Fruit fly (Drosophila melanogaster) whole organism, embryonic: ENCODE data around the gene mRpL14.
A peak's percentile ranks its signal among the peaks of the same experiment; 100 is the strongest.

Experiments used
- Atf3 ChIP-seq: fragments of 200-800 bp; sonication (Bioruptor generic); optimal IDR thresholded peaks from 3 replicates; lab custom pipeline; 2016; ENCODE audit warnings: missing biosample characterization, missing genetic modification characterization
- Blimp-1 ChIP-seq: fragments of 200-800 bp; sonication (Bioruptor generic); optimal IDR thresholded peaks from 3 replicates; lab custom pipeline; 2018; ENCODE audit warnings: missing biosample characterization, missing genetic modification characterization, mild to moderate bottlenecking, moderate library complexity, missing genetic modification reagents
- CG10321 ChIP-seq: fragments of 200-800 bp; sonication (Bioruptor generic); IDR thresholded peaks from 2 replicates; pipeline ENCODE4 v1.3.6; 2022; ENCODE audit warnings: missing biosample characterization, missing genetic modification characterization
- CG10543 ChIP-seq: fragments of 200-800 bp; sonication (Bioruptor generic); optimal IDR thresholded peaks from 3 replicates; lab custom pipeline; 2017; ENCODE audit warnings: missing biosample characterization, mild to moderate bottlenecking, missing genetic modification characterization, moderate library complexity
- CG11085 ChIP-seq: fragments of 200-800 bp; sonication (Bioruptor generic); IDR thresholded peaks from 2 replicates; pipeline ENCODE4 v1.3.6; 2022; ENCODE audit warnings: missing biosample characterization, missing genetic modification characterization
- CG11456 ChIP-seq: fragments of 200-800 bp; sonication (Bioruptor generic); IDR thresholded peaks from 3 replicates; pipeline ENCODE4 v1.3.6; 2022; ENCODE audit warnings: missing biosample characterization, missing genetic modification characterization
- CG13296 ChIP-seq: fragments of 200-800 bp; sonication (Bioruptor generic); optimal IDR thresholded peaks from 3 replicates; lab custom pipeline; 2018; ENCODE audit warnings: missing biosample characterization, mild to moderate bottlenecking, missing genetic modification characterization
- CG17912 ChIP-seq: fragments of 200-800 bp; sonication (Bioruptor generic); optimal IDR thresholded peaks from 2 replicates; lab custom pipeline; 2018; ENCODE audit warnings: missing biosample characterization, mild to moderate bottlenecking, missing genetic modification characterization
- CG18764 ChIP-seq: fragments of 200-800 bp; sonication (Bioruptor generic); optimal IDR thresholded peaks from 3 replicates; lab custom pipeline; 2016; ENCODE audit warnings: missing biosample characterization, missing genetic modification characterization
- CG2116 ChIP-seq: fragments of 200-800 bp; sonication (Bioruptor generic); optimal IDR thresholded peaks from 3 replicates; lab custom pipeline; 2018; ENCODE audit warnings: missing biosample characterization, mild to moderate bottlenecking, missing genetic modification characterization
- CG2129 ChIP-seq: fragments of 200-800 bp; sonication (Bioruptor generic); IDR thresholded peaks from 2 replicates; pipeline ENCODE4 v1.3.6; 2022; ENCODE audit warnings: missing biosample characterization, missing genetic modification characterization; ENCODE audit not compliant: partially characterized antibody
- CG30020 ChIP-seq: fragments of 200-800 bp; optimal IDR thresholded peaks from 2 replicates; lab custom pipeline; 2019; ENCODE audit warnings: missing biosample characterization, mild to moderate bottlenecking, missing genetic modification characterization, moderate library complexity
- CG34224 ChIP-seq: fragments of 200-800 bp; sonication (Bioruptor generic); IDR thresholded peaks from 3 replicates; pipeline ENCODE4 v1.3.6; 2022; ENCODE audit warnings: missing biosample characterization, missing genetic modification characterization; ENCODE audit not compliant: partially characterized antibody
- CG4282 ChIP-seq: fragments of 200-800 bp; sonication (Bioruptor generic); optimal IDR thresholded peaks from 2 replicates; lab custom pipeline; 2016; ENCODE audit warnings: missing biosample characterization, missing genetic modification characterization
- CG4328 ChIP-seq: fragments of 200-800 bp; sonication (Bioruptor generic); optimal IDR thresholded peaks from 3 replicates; lab custom pipeline; 2017; ENCODE audit warnings: missing biosample characterization, missing genetic modification reagents, missing genetic modification characterization
- CG4707 ChIP-seq: fragments of 200-800 bp; sonication (Bioruptor generic); optimal IDR thresholded peaks from 2 replicates; lab custom pipeline; 2018; ENCODE audit warnings: missing biosample characterization, mild to moderate bottlenecking, missing genetic modification characterization, moderate library complexity
- CG5180 ChIP-seq: fragments of 200-800 bp; sonication (Bioruptor generic); optimal IDR thresholded peaks from 3 replicates; lab custom pipeline; 2017; ENCODE audit warnings: missing biosample characterization, missing genetic modification characterization, mild to moderate bottlenecking, moderate library complexity, missing genetic modification reagents
- CG9817 ChIP-seq: fragments of 200-800 bp; sonication (Bioruptor generic); optimal IDR thresholded peaks from 2 replicates; lab custom pipeline; 2018; ENCODE audit warnings: missing biosample characterization, mild to moderate bottlenecking, missing genetic modification characterization, moderate library complexity
- CkIIα-i1 ChIP-seq: fragments of 200-800 bp; sonication (Bioruptor generic); IDR thresholded peaks from 2 replicates; pipeline ENCODE4 v1.3.6; 2022; ENCODE audit warnings: missing biosample characterization, missing genetic modification characterization
- E2f1 ChIP-seq: fragments of 200-800 bp; sonication (Bioruptor generic); IDR thresholded peaks from 2 replicates; pipeline ENCODE4 v1.3.6; 2022; ENCODE audit warnings: missing biosample characterization, missing genetic modification characterization
- Elba2 ChIP-seq: fragments of 200-800 bp; sonication (Bioruptor generic); optimal IDR thresholded peaks from 3 replicates; lab custom pipeline; 2016; ENCODE audit warnings: missing biosample characterization, missing genetic modification characterization
- HLH3B ChIP-seq: fragments of 200-800 bp; sonication (Bioruptor generic); IDR thresholded peaks from 2 replicates; pipeline ENCODE4 v1.3.6; 2022; ENCODE audit warnings: missing biosample characterization, missing genetic modification characterization
- HmgZ ChIP-seq: fragments of 200-800 bp; sonication (Bioruptor generic); optimal IDR thresholded peaks from 2 replicates; lab custom pipeline; 2018; ENCODE audit warnings: missing biosample characterization, mild to moderate bottlenecking, missing genetic modification characterization
- Hr78 ChIP-seq, 2 experiments: fragments of 200-800 bp in 1 of 2; fragments of >200 bp in 1 of 2; sonication (Bioruptor generic) in 1 of 2; optimal IDR thresholded peaks; 2 replicates each; lab custom pipeline; 2017 to 2019; ENCODE audit warnings: missing biosample characterization in 2 of 2, missing genetic modification characterization in 2 of 2, mild to moderate bottlenecking in 1 of 2, moderate library complexity in 1 of 2
- Jarid2 ChIP-seq: fragments of 200-800 bp; sonication (Bioruptor generic); optimal IDR thresholded peaks from 3 replicates; lab custom pipeline; 2017; ENCODE audit warnings: mild to moderate bottlenecking, missing biosample characterization, missing genetic modification reagents, missing genetic modification characterization
- Mrtf ChIP-seq: fragments of 200-800 bp; sonication (Bioruptor generic); IDR thresholded peaks from 3 replicates; pipeline ENCODE4 v1.3.6; 2022; ENCODE audit warnings: missing biosample characterization, missing genetic modification characterization
- NK7.1 ChIP-seq: fragments of 200-800 bp; sonication (Bioruptor generic); optimal IDR thresholded peaks from 3 replicates; lab custom pipeline; 2016; ENCODE audit warnings: missing biosample characterization, missing genetic modification characterization
- Neu2 ChIP-seq: fragments of 200-800 bp; sonication (Bioruptor generic); optimal IDR thresholded peaks from 3 replicates; lab custom pipeline; 2016; ENCODE audit warnings: missing biosample characterization, missing genetic modification characterization, borderline replicate concordance
- NfI ChIP-seq: fragments of 200-800 bp; sonication (Bioruptor generic); optimal IDR thresholded peaks from 3 replicates; lab custom pipeline; 2018; ENCODE audit warnings: missing biosample characterization, mild to moderate bottlenecking, missing genetic modification characterization, moderate library complexity
- Rx ChIP-seq: fragments of 200-800 bp; sonication (Bioruptor generic); IDR thresholded peaks from 2 replicates; pipeline ENCODE4 v1.3.6; 2022; ENCODE audit warnings: missing biosample characterization, missing genetic modification characterization
- Tbp ChIP-seq: fragments of >200 bp; optimal IDR thresholded peaks from 2 replicates; lab custom pipeline; 2018; ENCODE audit warnings: missing biosample characterization, missing genetic modification characterization
- ara ChIP-seq: fragments of 200-800 bp; sonication (Bioruptor generic); IDR thresholded peaks from 2 replicates; pipeline ENCODE4 v1.3.6; 2022; ENCODE audit warnings: missing biosample characterization, missing genetic modification characterization
- ase ChIP-seq: fragments of 200-800 bp; sonication (Bioruptor generic); IDR thresholded peaks from 3 replicates; pipeline ENCODE4 v1.3.6; 2022; ENCODE audit warnings: missing biosample characterization, missing genetic modification characterization
- bcd ChIP-seq: fragments of 200-800 bp; sonication (Bioruptor generic); optimal IDR thresholded peaks from 2 replicates; lab custom pipeline; 2017; ENCODE audit warnings: missing biosample characterization, mild to moderate bottlenecking, missing genetic modification characterization
- chif ChIP-seq, 2 experiments: fragments of 200-800 bp; sonication (Bioruptor generic); optimal IDR thresholded peaks; 3 replicates each; lab custom pipeline; 2016; ENCODE audit warnings: missing biosample characterization in 2 of 2, missing genetic modification characterization in 2 of 2
- ci ChIP-seq: fragments of 200-800 bp; sonication (Bioruptor generic); IDR thresholded peaks from 3 replicates; pipeline ENCODE4 v1.3.6; 2022; ENCODE audit warnings: missing biosample characterization, missing genetic modification characterization
- fd3F ChIP-seq: fragments of 200-800 bp; sonication (Bioruptor generic); optimal IDR thresholded peaks from 2 replicates; lab custom pipeline; 2018; ENCODE audit warnings: missing biosample characterization, mild to moderate bottlenecking, missing genetic modification characterization, moderate library complexity
- hb ChIP-seq: fragments of 200-800 bp; sonication (Bioruptor generic); IDR thresholded peaks from 3 replicates; pipeline ENCODE4 v1.3.6; 2022; ENCODE audit warnings: missing biosample characterization, missing genetic modification characterization; ENCODE audit not compliant: partially characterized antibody
- her ChIP-seq: fragments of 200-800 bp; sonication (Bioruptor generic); optimal IDR thresholded peaks from 2 replicates; lab custom pipeline; 2016; ENCODE audit warnings: missing biosample characterization, missing genetic modification characterization
- kay ChIP-seq: fragments of 200-800 bp; sonication (Bioruptor generic); optimal IDR thresholded peaks from 2 replicates; lab custom pipeline; 2016; ENCODE audit warnings: missing biosample characterization, missing genetic modification characterization
- lmd ChIP-seq: fragments of 200-800 bp; sonication (Bioruptor generic); IDR thresholded peaks from 2 replicates; pipeline ENCODE4 v1.3.6; 2022; ENCODE audit warnings: missing biosample characterization, missing genetic modification characterization
- org-1 ChIP-seq: fragments of 200-800 bp; sonication (Bioruptor generic); optimal IDR thresholded peaks from 2 replicates; lab custom pipeline; 2017; ENCODE audit warnings: missing biosample characterization, missing genetic modification characterization
- peb ChIP-seq: fragments of 200-800 bp; sonication (Bioruptor generic); IDR thresholded peaks from 2 replicates; pipeline ENCODE4 v1.3.6; 2022; ENCODE audit warnings: missing biosample characterization, missing genetic modification characterization
- schlank ChIP-seq: fragments of 200-800 bp; sonication (Bioruptor generic); optimal IDR thresholded peaks from 2 replicates; lab custom pipeline; 2018; ENCODE audit warnings: missing biosample characterization, mild to moderate bottlenecking, missing genetic modification characterization
- sens ChIP-seq: fragments of 200-800 bp; sonication (Bioruptor generic); peaks from one replicate; lab custom pipeline; 2016; ENCODE audit warnings: missing biosample characterization, missing genetic modification characterization
- shn ChIP-seq: fragments of 200-800 bp; sonication (Bioruptor generic); optimal IDR thresholded peaks from 3 replicates; lab custom pipeline; 2016; ENCODE audit warnings: missing biosample characterization, missing genetic modification characterization
- ssp ChIP-seq: fragments of 200-800 bp; sonication (Bioruptor generic); IDR thresholded peaks from 2 replicates; pipeline ENCODE4 v1.3.6; 2022; ENCODE audit warnings: missing biosample characterization, missing genetic modification characterization
- trh ChIP-seq: fragments of 200-800 bp; sonication (Bioruptor generic); optimal IDR thresholded peaks from 2 replicates; lab custom pipeline; 2016; ENCODE audit warnings: missing biosample characterization, missing genetic modification characterization
- ttk ChIP-seq: fragments of 200-800 bp; sonication (Bioruptor generic); IDR thresholded peaks from 2 replicates; pipeline ENCODE4 v2.1.2; 2022; ENCODE audit warnings: missing biosample characterization, missing genetic modification characterization
- tx ChIP-seq: fragments of 200-800 bp; sonication (Bioruptor generic); optimal IDR thresholded peaks from 2 replicates; lab custom pipeline; 2016; ENCODE audit warnings: missing biosample characterization, missing genetic modification characterization
- unpg ChIP-seq: fragments of 200-800 bp; sonication (Bioruptor generic); optimal IDR thresholded peaks from 3 replicates; lab custom pipeline; 2018; ENCODE audit warnings: missing biosample characterization, mild to moderate bottlenecking, missing genetic modification characterization, moderate library complexity

mRpL14 gene

DNA sequence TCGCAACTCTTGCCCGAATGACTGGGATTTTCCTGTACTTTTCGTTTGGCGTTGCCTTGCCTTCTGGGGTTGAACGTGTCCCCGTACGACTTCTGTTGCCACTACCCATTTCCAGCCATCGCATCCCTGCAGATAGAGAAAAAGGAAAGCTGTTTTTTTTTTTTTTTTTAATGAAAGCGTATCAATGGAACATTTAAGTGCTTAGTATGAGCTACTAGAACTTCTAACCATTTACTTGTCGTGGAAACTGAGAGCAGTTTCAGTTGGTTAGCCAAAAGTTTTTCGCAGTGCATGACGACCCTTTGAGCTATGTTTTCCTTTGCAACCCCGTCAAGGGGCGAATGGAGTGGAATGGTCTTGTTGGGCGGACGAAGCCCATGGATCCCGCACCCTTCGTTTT, 15.1 kb downstream of the mRpL14 start (continued):
- no peak for TF ChIP-seq schlank (tag; lab: Kevin White, UChicago)
- peak; percentile 62; the same call in 1 of the 2 replicates for TF ChIP-seq ara
- no peak for TF ChIP-seq HmgZ
- TF ChIP-seq chif (GFP tag; optimal IDR thresholded peaks at IDR 0.05; lab: Kevin White, UChicago), result peak; percentile 80 to 87
- TF ChIP-seq Hr78 (GFP tag; optimal IDR thresholded peaks at IDR 0.05; lab: Kevin White, UChicago), result no peak
- TF ChIP-seq CG30020, result no peak
- no peak for TF ChIP-seq Jarid2 (GFP tag; lab: Kevin White, UChicago)
- TF ChIP-seq kay, result peak; percentile 31
- no peak for TF ChIP-seq ase
- TF ChIP-seq CG2129 (GFP tag; lab: Robert Waterston, UW), result no peak
- TF ChIP-seq trh (GFP tag; lab: Kevin White, UChicago), result peak; percentile 48
- peak; percentile 58 for TF ChIP-seq lmd (GFP tag; lab: Robert Waterston, UW)
- no peak for TF ChIP-seq CG34224 (GFP tag; lab: Robert Waterston, UW)
- peak; percentile 59 for TF ChIP-seq NfI (GFP tag; lab: Kevin White, UChicago)
- TF ChIP-seq Mrtf, result peak; percentile 69
- peak; percentile 75 for TF ChIP-seq org-1 (GFP tag; lab: Kevin White, UChicago)
- peak; percentile 49 for TF ChIP-seq Rx
- no peak for TF ChIP-seq hb (GFP tag; lab: Robert Waterston, UW)
- TF ChIP-seq shn, result peak; percentile 68
- no peak for TF ChIP-seq peb (GFP tag; lab: Robert Waterston, UW)
- peak; percentile 46 for TF ChIP-seq CG18764 (GFP tag; lab: Kevin White, UChicago)
- TF ChIP-seq Blimp-1 (GFP tag; lab: Kevin White, UChicago), result peak; percentile 63
- no peak for TF ChIP-seq CG10321 (GFP tag; lab: Robert Waterston, UW)
- peak; percentile 58 for TF ChIP-seq ssp (GFP tag; lab: Robert Waterston, UW)
- no peak for TF ChIP-seq Tbp (GFP tag; lab: Kevin White, UChicago)
- TF ChIP-seq HLH3B (GFP tag; lab: Robert Waterston, UW), result peak; percentile 69
- TF ChIP-seq CG10543 (GFP tag; lab: Kevin White, UChicago), result peak; percentile 9
- TF ChIP-seq CG13296 (GFP tag; lab: Kevin White, UChicago), result peak; percentile 24
- TF ChIP-seq CG9817 (tag; lab: Kevin White, UChicago), result peak; percentile 54
- TF ChIP-seq NK7.1 (GFP tag; lab: Kevin White, UChicago), result peak; percentile 80
- peak; percentile 69 for TF ChIP-seq Atf3 (GFP tag; lab: Kevin White, UChicago)
- peak; percentile 77 for TF ChIP-seq unpg (GFP tag; lab: Kevin White, UChicago)
- peak; percentile 78 for TF ChIP-seq tx (GFP tag; lab: Kevin White, UChicago)
- no peak for TF ChIP-seq Neu2 (GFP tag; lab: Kevin White, UChicago)
- peak; percentile 78 for TF ChIP-seq ttk (GFP tag; lab: Robert Waterston, UW)
- peak; percentile 15 for TF ChIP-seq bcd
- TF ChIP-seq E2f1, result no peak
- peak; percentile 43 for TF ChIP-seq fd3F (GFP tag; lab: Kevin White, UChicago)
- TF ChIP-seq CG11456 (GFP tag; lab: Robert Waterston, UW), result peak; percentile 69; the same call in 1 of the 3 replicates
- TF ChIP-seq CG4328 (GFP tag; lab: Kevin White, UChicago), result no peak
- TF ChIP-seq CG4282, result peak; percentile 63
- TF ChIP-seq her (GFP tag; lab: Kevin White, UChicago), result peak; percentile 86
- TF ChIP-seq Elba2 (GFP tag; lab: Kevin White, UChicago), result no peak
- peak; percentile 24 for TF ChIP-seq CG2116 (GFP tag; lab: Kevin White, UChicago)
- peak; percentile 64 for TF ChIP-seq CG4707 (GFP tag; lab: Kevin White, UChicago)
- peak; percentile 95 for TF ChIP-seq sens (GFP tag; lab: Kevin White, UChicago)
- no peak for TF ChIP-seq CkIIα-i1 (GFP tag; lab: Robert Waterston, UW)
- TF ChIP-seq ci, result peak; percentile 92
- TF ChIP-seq CG17912 (GFP tag; lab: Kevin White, UChicago), result no peak
- TF ChIP-seq CG11085 (GFP tag; lab: Robert Waterston, UW), result 0 out of 2 replicates have a peak, but pooled peaks have one; percentile 21
- peak; percentile 10 for TF ChIP-seq CG5180 (GFP tag; lab: Kevin White, UChicago)
